Worm (Caenorhabditis elegans) whole organism, midembryonic: ENCODE measurements around the gene F11A5.9.

Source experiments
- T22C8.4 ChIP-seq: fragments of 200-800 bp; sonication (Bioruptor generic); IDR thresholded peaks from 2 replicates; pipeline ENCODE4 v1.3.6; 2022; ENCODE audit warnings: missing genetic modification characterization, missing compliant biosample characterization
- cog-1 ChIP-seq: sonication (generic microtip); optimal IDR thresholded peaks from 2 replicates; lab custom pipeline; 2016; ENCODE audit warnings: missing genetic modification characterization, missing compliant biosample characterization
- flt-1 ChIP-seq: fragments of 200-800 bp; sonication (Bioruptor generic); IDR thresholded peaks from 2 replicates; pipeline ENCODE4 v1.3.6; 2022; ENCODE audit warnings: missing genetic modification characterization, missing compliant biosample characterization
- klf-2 ChIP-seq: fragments of 200-800 bp; sonication (Bioruptor generic); conservative IDR thresholded peaks from 2 replicates; pipeline ENCODE4 v1.3.6; 2022; ENCODE audit warnings: missing genetic modification reagents, missing genetic modification characterization, missing compliant biosample characterization
- ref-1 ChIP-seq: fragments of 200-800 bp; sonication (Bioruptor generic); conservative IDR thresholded peaks from 2 replicates; pipeline ENCODE4 v1.3.6; 2022; ENCODE audit warnings: missing genetic modification reagents, missing genetic modification characterization, missing compliant biosample characterization
- tab-1 ChIP-seq: fragments of 200-800 bp; sonication (Bioruptor generic); IDR thresholded peaks from 2 replicates; pipeline ENCODE4 v1.3.6; 2022; ENCODE audit warnings: missing genetic modification characterization, missing compliant biosample characterization
- ztf-23 ChIP-seq: fragments of 200-800 bp; sonication (Bioruptor generic); IDR thresholded peaks from 2 replicates; pipeline ENCODE4 v1.3.6; 2022; ENCODE audit warnings: missing genetic modification reagents, missing genetic modification characterization, missing compliant biosample characterization
- ztf-29 ChIP-seq: fragments of 200-800 bp; sonication (Bioruptor generic); IDR thresholded peaks from 2 replicates; pipeline ENCODE4 v1.3.6; 2022; ENCODE audit warnings: missing genetic modification reagents, missing genetic modification characterization, missing compliant biosample characterization

DNA sequence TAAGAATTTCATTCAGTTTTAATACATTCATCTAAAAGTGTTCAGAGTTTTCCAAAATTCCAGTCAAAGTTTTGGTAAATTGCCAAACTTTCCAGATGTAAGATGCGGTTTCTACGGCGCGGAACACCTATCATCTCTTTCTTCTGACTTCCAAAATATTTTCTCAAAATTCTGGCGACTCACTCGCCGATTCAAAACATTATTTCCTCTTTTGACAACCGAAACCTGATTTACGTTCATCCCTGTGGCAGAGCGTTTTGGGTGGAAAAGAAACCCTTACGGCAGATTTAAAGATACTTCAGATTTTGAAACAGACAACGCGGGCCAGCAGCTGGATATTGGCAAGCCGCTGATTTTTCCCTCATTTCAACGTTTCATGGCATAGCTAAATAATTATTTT, 16.7 kb upstream of the F11A5.9 start, which contains the start of gene F11A5.5:
- no peak for TF ChIP-seq cog-1 (tag; lab: Kevin White, UChicago)
- TF ChIP-seq ztf-29 (GFP tag; lab: Robert Waterston, UW), result no peak
- no peak for TF ChIP-seq T22C8.4 (GFP tag; lab: Robert Waterston, UW)
- no peak for TF ChIP-seq flt-1
- no peak for TF ChIP-seq tab-1
- TF ChIP-seq ztf-23 (GFP tag; lab: Robert Waterston, UW), result no peak
- TF ChIP-seq ref-1 (GFP tag; lab: Robert Waterston, UW), result no peak
- no peak for TF ChIP-seq klf-2 (GFP tag; lab: Robert Waterston, UW)
